Worm (Caenorhabditis elegans) whole organism, L1 larva: ENCODE data around the gene ZK632.2.

Experiments used
- aly-2 ChIP-seq: fragments of 150-350 bp; optimal IDR thresholded peaks from 2 replicates; lab custom pipeline; 2014; ENCODE audit warnings: missing biosample characterization, missing genetic modification characterization
- ama-1 ChIP-seq: fragments of 150-350 bp; optimal IDR thresholded peaks from 2 replicates; lab custom pipeline; 2014
- ceh-8 ChIP-seq: fragments of 200-800 bp; sonication (Bioruptor generic); optimal IDR thresholded peaks from 2 replicates; lab custom pipeline; 2018; ENCODE audit warnings: mild to moderate bottlenecking, missing genetic modification characterization, moderate library complexity, missing compliant biosample characterization
- ceh-88 ChIP-seq: fragments of 200-800 bp; sonication (Bioruptor generic); IDR thresholded peaks from 2 replicates; pipeline ENCODE4 v1.3.6; 2022; ENCODE audit warnings: missing genetic modification characterization, missing compliant biosample characterization
- dpl-1 ChIP-seq, 3 experiments: fragments of 150-350 bp in 2 of 3; sonication (generic microtip) in 1 of 3; optimal IDR thresholded peaks; 2 replicates each; lab custom pipeline; 2014 to 2017; ENCODE audit warnings: missing biosample characterization in 3 of 3, missing genetic modification characterization in 3 of 3, missing genetic modification reagents in 3 of 3
- efl-1 ChIP-seq, 4 experiments: fragments of 150-350 bp; optimal IDR thresholded peaks in 3 of 4; peaks in 1 of 4; 1 replicate in 1 of 4; 2 replicates in 3 of 4; lab custom pipeline; 2014; ENCODE audit warnings: missing biosample characterization in 2 of 4, missing genetic modification characterization in 2 of 4, missing genetic modification reagents in 2 of 4
- efl-3 ChIP-seq: fragments of 200-800 bp; sonication (Bioruptor generic); optimal IDR thresholded peaks from 2 replicates; lab custom pipeline; 2018; ENCODE audit warnings: mild to moderate bottlenecking, missing genetic modification characterization, missing compliant biosample characterization
- egl-13 ChIP-seq: sonication (generic microtip); optimal IDR thresholded peaks from 2 replicates; lab custom pipeline; 2016; ENCODE audit warnings: missing genotype, missing genetic modification reagents, missing genetic modification characterization, missing compliant biosample characterization
- elt-2 ChIP-seq: sonication (generic microtip); optimal IDR thresholded peaks from 2 replicates; lab custom pipeline; 2016; ENCODE audit warnings: missing genetic modification characterization, mild to moderate bottlenecking, inconsistent platforms, missing compliant biosample characterization, missing genetic modification reagents
- fkh-4 ChIP-seq: sonication (generic microtip); optimal IDR thresholded peaks from 2 replicates; lab custom pipeline; 2016; ENCODE audit warnings: missing compliant biosample characterization, missing genetic modification characterization, borderline replicate concordance
- hlh-4 ChIP-seq: sonication (generic microtip); optimal IDR thresholded peaks from 2 replicates; lab custom pipeline; 2016; ENCODE audit warnings: mild to moderate bottlenecking, missing genetic modification characterization, missing compliant biosample characterization
- jun-1 ChIP-seq: fragments of 150-350 bp; optimal IDR thresholded peaks from 2 replicates; lab custom pipeline; 2014; ENCODE audit warnings: missing biosample characterization, missing genetic modification reagents, missing genetic modification characterization
- lin-35 ChIP-seq, 2 experiments: fragments of 150-350 bp; optimal IDR thresholded peaks; 2 replicates each; lab custom pipeline; 2014; ENCODE audit warnings: missing biosample characterization in 2 of 2, missing genetic modification characterization in 2 of 2, missing genetic modification reagents in 2 of 2
- lin-39 ChIP-seq: fragments of 150-350 bp; optimal IDR thresholded peaks from 2 replicates; lab custom pipeline; 2014; ENCODE audit warnings: missing biosample characterization, missing genetic modification reagents, missing genetic modification characterization
- lir-3 ChIP-seq: sonication (generic microtip); optimal IDR thresholded peaks from 2 replicates; lab custom pipeline; 2016; ENCODE audit warnings: mild to moderate bottlenecking, missing genetic modification characterization, moderate library complexity, missing compliant biosample characterization; ENCODE audit not compliant: poor library complexity
- lsy-2 ChIP-seq, 2 experiments: fragments of 150-350 bp; optimal IDR thresholded peaks; 2 replicates each; lab custom pipeline; 2014; ENCODE audit warnings: missing biosample characterization in 2 of 2, missing genetic modification characterization in 2 of 2
- mdl-1 ChIP-seq, 2 experiments: fragments of 150-350 bp; optimal IDR thresholded peaks; 2 replicates each; lab custom pipeline; 2014 to 2017; ENCODE audit warnings: missing biosample characterization in 2 of 2, missing genetic modification characterization in 2 of 2, inconsistent platforms in 1 of 2
- mef-2 ChIP-seq: fragments of 150-350 bp; optimal IDR thresholded peaks from 2 replicates; lab custom pipeline; 2014; ENCODE audit warnings: missing biosample characterization, missing genetic modification characterization
- nhr-20 ChIP-seq: sonication (generic microtip); optimal IDR thresholded peaks from 2 replicates; lab custom pipeline; 2016; ENCODE audit warnings: mild to moderate bottlenecking, missing genetic modification characterization, missing compliant biosample characterization
- nhr-237 ChIP-seq: fragments of 150-350 bp; optimal IDR thresholded peaks from 2 replicates; lab custom pipeline; 2014; ENCODE audit warnings: missing biosample characterization, missing genetic modification characterization
- nhr-47 ChIP-seq: sonication (generic microtip); optimal IDR thresholded peaks from 2 replicates; lab custom pipeline; 2016; ENCODE audit warnings: mild to moderate bottlenecking, missing genetic modification characterization, moderate library complexity, missing compliant biosample characterization
- nhr-71 ChIP-seq: sonication (generic microtip); optimal IDR thresholded peaks from 2 replicates; lab custom pipeline; 2016; ENCODE audit warnings: mild to moderate bottlenecking, missing genetic modification characterization, moderate library complexity, missing compliant biosample characterization
- nhr-84 ChIP-seq: sonication (generic microtip); optimal IDR thresholded peaks from 2 replicates; lab custom pipeline; 2017; ENCODE audit warnings: missing biosample characterization, missing genetic modification characterization
- nhr-85 ChIP-seq: sonication (generic microtip); peaks from one replicate; lab custom pipeline; 2016; ENCODE audit warnings: missing genetic modification characterization, inconsistent platforms, missing compliant biosample characterization
- nhr-90 ChIP-seq: sonication (generic microtip); optimal IDR thresholded peaks from 2 replicates; lab custom pipeline; 2016; ENCODE audit warnings: mild to moderate bottlenecking, missing genetic modification characterization, missing compliant biosample characterization; ENCODE audit not compliant: poor library complexity
- pag-3 ChIP-seq: sonication (generic microtip); optimal IDR thresholded peaks from 2 replicates; lab custom pipeline; 2017; ENCODE audit warnings: missing genetic modification characterization, mild to moderate bottlenecking, missing compliant biosample characterization, antibody characterized with exemption, borderline replicate concordance; ENCODE audit not compliant: insufficient read depth
- pqm-1 ChIP-seq: sonication (generic microtip); optimal IDR thresholded peaks from 3 replicates; lab custom pipeline; 2017; ENCODE audit warnings: missing biosample characterization, missing genetic modification characterization
- rnt-1 ChIP-seq: sonication (generic microtip); optimal IDR thresholded peaks from 2 replicates; lab custom pipeline; 2016; ENCODE audit warnings: mild to moderate bottlenecking, missing genetic modification characterization, moderate library complexity, missing compliant biosample characterization
- snu-23 ChIP-seq: sonication (generic microtip); optimal IDR thresholded peaks from 2 replicates; lab custom pipeline; 2016; ENCODE audit warnings: missing genetic modification characterization, missing compliant biosample characterization
- sox-4 ChIP-seq: sonication (generic microtip); optimal IDR thresholded peaks from 2 replicates; lab custom pipeline; 2016; ENCODE audit warnings: missing genetic modification characterization, missing compliant biosample characterization
- sup-37 ChIP-seq: fragments of 200-800 bp; sonication (Bioruptor generic); optimal IDR thresholded peaks from 2 replicates; lab custom pipeline; 2018; ENCODE audit warnings: mild to moderate bottlenecking, missing genetic modification characterization, missing compliant biosample characterization
- tbx-2 ChIP-seq: sonication (generic microtip); optimal IDR thresholded peaks from 2 replicates; lab custom pipeline; 2016; ENCODE audit warnings: missing genetic modification characterization, missing compliant biosample characterization
- tlp-1 ChIP-seq: fragments of 150-350 bp; optimal IDR thresholded peaks from 2 replicates; lab custom pipeline; 2014; ENCODE audit warnings: missing biosample characterization, missing genetic modification characterization
- unc-130 ChIP-seq: fragments of 150-350 bp; optimal IDR thresholded peaks from 2 replicates; lab custom pipeline; 2017; ENCODE audit warnings: missing biosample characterization, missing genetic modification characterization, inconsistent platforms
- unc-86 ChIP-seq: sonication (generic microtip); optimal IDR thresholded peaks from 2 replicates; lab custom pipeline; 2016; ENCODE audit warnings: missing genetic modification characterization, missing compliant biosample characterization
- xbp-1 ChIP-seq: sonication (generic microtip); optimal IDR thresholded peaks from 2 replicates; lab custom pipeline; 2016; ENCODE audit warnings: missing genetic modification characterization, missing compliant biosample characterization
- ztf-4 ChIP-seq: fragments of 150-350 bp; optimal IDR thresholded peaks from 2 replicates; lab custom pipeline; 2014; ENCODE audit warnings: missing biosample characterization, missing genetic modification characterization

Gene ZK632.2

DNA sequence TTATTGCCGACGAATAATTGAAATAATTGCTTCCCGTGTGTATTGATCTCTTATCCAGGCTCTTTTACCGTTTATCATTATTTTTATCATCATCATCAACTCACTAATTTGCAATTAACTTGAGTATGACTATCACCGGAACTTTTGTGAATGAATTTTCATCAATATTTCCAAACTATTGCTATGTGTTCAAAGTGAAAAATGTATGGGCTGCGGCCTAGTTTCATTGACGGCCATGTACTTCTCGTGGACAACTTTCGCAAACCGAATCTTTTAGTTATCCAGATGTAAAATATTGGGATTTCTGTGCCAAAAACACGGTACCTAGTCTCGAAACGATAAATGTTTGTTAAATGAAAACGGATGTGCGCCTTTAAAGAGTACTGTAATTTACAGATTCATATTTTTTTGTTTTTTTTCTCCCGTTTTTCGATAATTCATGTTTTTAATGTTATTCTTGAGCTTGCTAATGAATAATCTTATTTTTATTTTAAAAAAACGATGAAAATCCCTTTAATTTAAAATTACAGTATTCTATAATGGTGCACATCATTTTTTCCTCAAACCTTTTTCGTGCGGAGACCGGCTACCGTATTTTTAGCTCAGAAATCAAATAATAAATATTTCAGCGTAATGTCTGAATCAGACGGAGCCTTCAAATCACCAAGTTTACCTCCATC lies at the start of gene ZK632.2:
TSS of gene ZK632.2 (plus strand) at position 630 of the 680 bp plus-strand sequence.
- TF ChIP-seq nhr-85 (peak; percentile 31), tlp-1 (tag; lab: Kevin White, UChicago) (no peak), sox-4 (tag; lab: Kevin White, UChicago) (no peak), tbx-2 (tag; lab: Kevin White, UChicago) (no peak), xbp-1 (tag; lab: Kevin White, UChicago) (no peak), lsy-2 (tag; optimal IDR thresholded peaks at IDR 0.05; lab: Kevin White, UChicago) (peak in 1 of 2 experiments; percentile 27), lin-35 (GFP tag; optimal IDR thresholded peaks at IDR 0.05; lab: Kevin White, UChicago) (peak in 1 of 2 experiments; percentile 32), dpl-1 (GFP tag; optimal IDR thresholded peaks at IDR 0.05; lab: Kevin White, UChicago) (peak in 1 of 3 experiments; percentile 43), nhr-84 (tag; lab: Kevin White, UChicago) (no peak), unc-130 (tag; lab: Kevin White, UChicago) (no peak), unc-86 (tag; lab: Kevin White, UChicago) (no peak), lir-3 (tag; lab: Kevin White, UChicago) (peak; percentile 35), efl-3 (GFP tag; lab: Kevin White, UChicago) (no peak), ztf-4 (tag; lab: Kevin White, UChicago) (no peak), pag-3 (tag; lab: Kevin White, UChicago) (no peak), rnt-1 (tag; lab: Kevin White, UChicago) (peak; percentile 68), nhr-47 (no peak), efl-1 (optimal IDR thresholded peaks at IDR 0.05; lab: Kevin White, UChicago) (peak; percentile 1 to 27), efl-1 (GFP tag; optimal IDR thresholded peaks at IDR 0.05 in 1 of 2; lab: Kevin White, UChicago) (peak in 1 of 2 experiments; percentile 22), snu-23 (peak; percentile 30), aly-2 (peak; percentile 32), lin-39 (no peak), egl-13 (tag; lab: Kevin White, UChicago) (no peak), mdl-1 (tag; optimal IDR thresholded peaks at IDR 0.05; lab: Kevin White, UChicago) (peak in 1 of 2 experiments; percentile 12), nhr-71 (peak; percentile 20), fkh-4 (tag; lab: Kevin White, UChicago) (peak; percentile 21)

DNA sequence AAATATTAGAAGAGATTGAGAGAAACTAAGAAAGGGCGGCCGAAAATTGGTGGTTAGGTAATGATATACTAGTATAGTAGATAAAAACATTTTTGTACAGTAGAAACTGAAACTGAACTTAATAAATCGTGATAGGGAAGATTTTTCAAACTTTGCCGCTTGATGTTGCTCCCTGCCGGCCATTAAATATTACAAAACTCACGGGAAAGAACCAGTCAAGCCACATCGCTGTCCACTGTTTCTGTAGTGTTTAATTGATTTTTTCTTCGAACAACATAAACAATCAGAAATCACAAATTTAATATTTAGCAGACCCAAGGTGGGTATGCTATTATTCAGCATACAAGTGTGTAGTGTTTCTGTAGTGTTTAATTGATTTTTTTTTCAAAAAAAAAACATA lies 47.8 kb upstream of the ZK632.2 start, which contains the start of gene T05G5.5:
TSS of gene T05G5.5 (minus strand) at position 359 of the 400 bp plus-strand sequence.
- TF ChIP-seq hlh-4 (tag; lab: Kevin White, UChicago): peak; percentile 23
- peak; percentile 40 for TF ChIP-seq nhr-71
- TF ChIP-seq fkh-4 (tag; lab: Kevin White, UChicago): no peak
- TF ChIP-seq efl-1 (optimal IDR thresholded peaks at IDR 0.05; lab: Kevin White, UChicago): no peak
- peak in 1 of 2 experiments; percentile 56 for TF ChIP-seq efl-1 (GFP tag; optimal IDR thresholded peaks at IDR 0.05 in 1 of 2; lab: Kevin White, UChicago)

- TF ChIP-seq nhr-90: peak; percentile 44
- TF ChIP-seq efl-1 (optimal IDR thresholded peaks at IDR 0.05; lab: Kevin White, UChicago): peak; percentile 31
- TF ChIP-seq efl-1 (GFP tag; optimal IDR thresholded peaks at IDR 0.05 in 1 of 2; lab: Kevin White, UChicago): no peak
- no peak for TF ChIP-seq mef-2
- TF ChIP-seq sup-37 (GFP tag; lab: Kevin White, UChicago): no peak
- peak; percentile 72 for TF ChIP-seq snu-23
- peak; percentile 2 for TF ChIP-seq xbp-1 (tag; lab: Kevin White, UChicago)
- no peak for TF ChIP-seq ceh-88
- no peak for TF ChIP-seq tbx-2 (tag; lab: Kevin White, UChicago)
- TF ChIP-seq lin-35 (GFP tag; optimal IDR thresholded peaks at IDR 0.05; lab: Kevin White, UChicago): peak in 1 of 2 experiments; percentile 35
- no peak for TF ChIP-seq nhr-237 (tag; lab: Kevin White, UChicago)
- peak; percentile 31 to 39 for TF ChIP-seq lsy-2 (tag; optimal IDR thresholded peaks at IDR 0.05; lab: Kevin White, UChicago)
- TF ChIP-seq hlh-4 (tag; lab: Kevin White, UChicago): no peak
- TF ChIP-seq ceh-8 (GFP tag; lab: Kevin White, UChicago): no peak
- TF ChIP-seq ama-1 (lab: Kevin White, UChicago): no peak
- TF ChIP-seq nhr-20 (tag; lab: Kevin White, UChicago): peak; percentile 64
- peak; percentile 87 for TF ChIP-seq nhr-71
- TF ChIP-seq jun-1 (tag; lab: Kevin White, UChicago): no peak
- TF ChIP-seq nhr-85: peak; percentile 42
- no peak for TF ChIP-seq pqm-1 (tag; lab: Kevin White, UChicago)
- peak; percentile 2 for TF ChIP-seq elt-2 (tag; lab: Kevin White, UChicago)
These were observed 46.1 kb upstream of the ZK632.2 start, which contains the start of gene ech-6 for ce11 chrIII:9752852-9753251. Gene ech-6 (minus strand): TSS chrIII:9752883.
